Worm (Caenorhabditis elegans): ENCODE measurements around the gene arf-5.
A peak's percentile ranks its signal among the peaks of the same experiment; 100 is the strongest.

Gene arf-5

ce11 chrIV:7988385-7988784 lies 6.1 kb downstream of the arf-5 start, which contains the start of gene col-115:
TSS of gene col-115 (plus strand) at chrIV:7988685.
- TF ChIP-seq mxl-3 (GFP tag; optimal IDR thresholded peaks at IDR 0.05) (no peak), nhr-6 (tag; optimal IDR thresholded peaks at IDR 0.05) (no peak), Y5F2A.4 (GFP tag; optimal IDR thresholded peaks at IDR 0.05) (no peak), lin-39 (tag; optimal IDR thresholded peaks at IDR 0.05) (no peak), ZK546.5 (tag; optimal IDR thresholded peaks at IDR 0.05) (no peak), aly-2 (tag; optimal IDR thresholded peaks at IDR 0.05) (no peak), fkh-10 (GFP tag; optimal IDR thresholded peaks at IDR 0.05) (no peak), ces-1 (GFP tag; optimal IDR thresholded peaks at IDR 0.05) (no peak), set-16 (GFP tag; IDR thresholded peaks at IDR 0.05) (no peak)

DNA sequence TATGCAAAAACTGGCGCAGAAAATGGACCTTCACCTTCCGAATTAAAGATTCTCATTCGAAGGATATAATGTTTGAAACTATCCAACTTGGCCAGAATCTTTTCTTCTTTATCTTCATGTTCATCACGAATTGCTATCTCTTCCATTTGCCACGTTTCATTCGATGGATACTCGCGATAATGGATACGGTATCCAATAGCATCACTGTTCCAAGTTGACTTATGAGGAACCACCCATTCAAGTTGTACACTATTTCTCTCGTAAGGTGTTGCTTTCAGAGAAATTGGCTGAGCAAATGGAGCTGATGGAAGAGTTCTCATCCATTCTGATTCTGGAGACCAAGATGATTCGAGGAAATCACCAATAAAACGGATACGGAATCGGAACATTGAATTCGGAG lies 12.4 kb downstream of the arf-5 start:
- TF ChIP-seq unc-62 (GFP tag; optimal IDR thresholded peaks at IDR 0.05 in 1 of 2) (peak in 1 of 2 experiments; percentile 69), unc-62 (tag; optimal IDR thresholded peaks at IDR 0.05) (no peak), dpl-1 (GFP tag; optimal IDR thresholded peaks at IDR 0.05) (no peak)

DNA sequence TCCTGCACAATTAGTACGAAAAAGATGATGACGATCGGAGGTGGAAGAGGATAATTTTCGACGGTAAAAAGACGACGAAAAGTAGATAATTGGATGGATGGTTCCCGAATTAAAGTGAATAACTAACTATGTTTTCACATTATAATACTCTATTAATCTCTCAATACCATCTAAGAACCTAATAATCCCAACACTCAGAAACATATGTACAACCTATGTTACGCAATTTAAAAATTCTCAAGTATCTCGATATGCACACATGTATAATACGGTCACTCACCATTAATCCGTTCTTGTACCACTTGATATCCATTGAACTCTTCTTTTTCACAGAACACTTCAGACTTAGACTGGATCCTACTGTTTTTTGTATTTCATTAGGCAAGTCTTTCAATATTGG lies 18.4 kb downstream of the arf-5 start:
- TF ChIP-seq mdl-1 (tag; optimal IDR thresholded peaks at IDR 0.05): no peak
- no peak for TF ChIP-seq arid-1 (GFP tag; conservative IDR thresholded peaks at IDR 0.05)
- TF ChIP-seq nhr-28 (tag; optimal IDR thresholded peaks at IDR 0.05): no peak
- TF ChIP-seq mxl-3 (GFP tag; optimal IDR thresholded peaks at IDR 0.05): no peak
- no peak for TF ChIP-seq nhr-111 (GFP tag; optimal IDR thresholded peaks at IDR 0.05)
- TF ChIP-seq aha-1 (tag): peak; percentile 21

DNA sequence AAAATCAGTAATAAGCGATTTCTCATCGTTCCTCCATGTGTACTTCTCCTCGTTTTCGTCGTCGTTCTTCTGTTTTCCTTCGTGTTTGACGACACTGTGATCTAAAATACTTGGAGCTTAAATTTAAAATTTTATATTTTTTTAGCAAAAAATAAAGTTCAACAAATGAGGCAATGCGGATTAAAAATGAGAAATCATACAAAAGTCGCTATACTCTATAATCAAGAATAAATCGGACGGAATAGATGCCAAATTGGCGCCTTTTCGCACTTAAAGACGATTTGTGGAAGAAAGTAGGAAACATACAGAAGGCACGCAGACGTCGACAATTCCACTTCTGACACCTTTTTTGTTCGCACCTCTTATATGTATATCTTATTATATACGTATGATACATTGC lies 21.7 kb downstream of the arf-5 start, which contains the start of gene rig-4:
Gene rig-4 (minus strand): TSS at position 101 of the 400 bp plus-strand sequence.
- no peak for TF ChIP-seq F44E2.7 (GFP tag; IDR thresholded peaks at IDR 0.05)
- no peak for TF ChIP-seq rbr-2 (tag; optimal IDR thresholded peaks at IDR 0.05)
- TF ChIP-seq nhr-111 (GFP tag; optimal IDR thresholded peaks at IDR 0.05): no peak
- TF ChIP-seq hif-1 (tag; optimal IDR thresholded peaks at IDR 0.05): no peak
- no peak for TF ChIP-seq duxl-1 (tag; optimal IDR thresholded peaks at IDR 0.05; ENCODE audit: poor library complexity)
- no peak for TF ChIP-seq tra-1 (GFP tag; IDR thresholded peaks at IDR 0.05)
- TF ChIP-seq F49E8.2 (tag; optimal IDR thresholded peaks at IDR 0.05; ENCODE audit: borderline replicate concordance): no peak
- TF ChIP-seq unc-39 (tag; optimal IDR thresholded peaks at IDR 0.05): no peak
- TF ChIP-seq egl-27 (tag; optimal IDR thresholded peaks at IDR 0.05): no peak
- TF ChIP-seq F26F4.8 (GFP tag; conservative IDR thresholded peaks at IDR 0.05): no peak
- no peak for TF ChIP-seq D1046.2 (GFP tag; IDR thresholded peaks at IDR 0.05)
- no peak for TF ChIP-seq snpc-1.2 (GFP tag; IDR thresholded peaks at IDR 0.05)
- no peak for TF ChIP-seq lim-7 (GFP tag; IDR thresholded peaks at IDR 0.05)
- no peak for TF ChIP-seq jun-1 (tag; optimal IDR thresholded peaks at IDR 0.05)
- TF ChIP-seq Y105C5A.15 (GFP tag; IDR thresholded peaks at IDR 0.05): no peak
- TF ChIP-seq zag-1 (tag; optimal IDR thresholded peaks at IDR 0.05): no peak
- TF ChIP-seq ZK337.2 (GFP tag; IDR thresholded peaks at IDR 0.05): no peak
- no peak for TF ChIP-seq mes-2 (tag; optimal IDR thresholded peaks at IDR 0.05; ENCODE audit: poor library complexity, severe bottlenecking)
- no peak for TF ChIP-seq lsy-2 (tag; optimal IDR thresholded peaks at IDR 0.05)
- no peak for TF ChIP-seq mdt-29 (GFP tag; IDR thresholded peaks at IDR 0.05)

ce11 chrIV:8005376-8005775 lies 23.1 kb downstream of the arf-5 start:
- TF ChIP-seq dve-1 (tag; optimal IDR thresholded peaks at IDR 0.05; ENCODE audit: insufficient read depth) (peak; percentile 39), daf-16 (GFP tag; optimal IDR thresholded peaks at IDR 0.05) (no peak), daf-16 (tag; optimal IDR thresholded peaks at IDR 0.05) (peak; percentile 64), aly-2 (tag; optimal IDR thresholded peaks at IDR 0.05) (no peak), hlh-11 (tag; optimal IDR thresholded peaks at IDR 0.05) (peak; percentile 29), hif-1 (tag; optimal IDR thresholded peaks at IDR 0.05) (no peak), nhr-28 (tag; optimal IDR thresholded peaks at IDR 0.05) (peak; percentile 24), pqm-1 (tag; optimal IDR thresholded peaks at IDR 0.05) (peak; percentile 64)

Measured in whole organism, L4 larva.